Worm (Caenorhabditis elegans) whole organism, L4/young adult: ENCODE results near the gene tag-164.

Experiments
- W03F9.2 ChIP-seq: fragments of 150-350 bp; optimal IDR thresholded peaks from 2 replicates; lab custom pipeline; 2014; ENCODE audit warnings: missing biosample characterization, missing genetic modification characterization
- him-1 ChIP-seq: sonication (generic microtip); optimal IDR thresholded peaks from 2 replicates; lab custom pipeline; 2016; ENCODE audit warnings: missing genotype, missing genetic modification reagents, missing genetic modification characterization, missing compliant biosample characterization

ce11 chrIII:13436843-13437242, 22.5 kb upstream of the tag-164 start, which contains the start of gene F45G2.9:
- no peak for TF ChIP-seq him-1 (tag; lab: Kevin White, UChicago)
- TF ChIP-seq W03F9.2 (tag; lab: Kevin White, UChicago), result no peak
